Fruit fly (Drosophila melanogaster) whole organism, wandering third instar larva: Measurements from ENCODE around the gene CG31548.

Experiments used
- CG32264 ChIP-seq: fragments of 200-800 bp; sonication (Bioruptor generic); optimal IDR thresholded peaks from 2 replicates; lab custom pipeline; 2016; ENCODE audit warnings: missing biosample characterization, missing genetic modification characterization
- CG9705 ChIP-seq: fragments of 200-800 bp; sonication (Bioruptor generic); optimal IDR thresholded peaks from 2 replicates; lab custom pipeline; 2018; ENCODE audit warnings: missing biosample characterization, mild to moderate bottlenecking, missing genetic modification characterization
- CrebA ChIP-seq: fragments of 200-800 bp; sonication (Bioruptor generic); optimal IDR thresholded peaks from 2 replicates; lab custom pipeline; 2016; ENCODE audit warnings: missing biosample characterization, mild to moderate bottlenecking, missing genetic modification characterization, borderline replicate concordance
- Dfd ChIP-seq: fragments of >200 bp; optimal IDR thresholded peaks from 2 replicates; lab custom pipeline; 2017; ENCODE audit warnings: missing biosample characterization, missing genetic modification characterization
- GATAd ChIP-seq: sonication (Bioruptor generic); optimal IDR thresholded peaks from 2 replicates; lab custom pipeline; 2016; ENCODE audit warnings: missing biosample characterization, missing genetic modification characterization
- HLH106 ChIP-seq: fragments of 200-800 bp; optimal IDR thresholded peaks from 3 replicates; lab custom pipeline; 2019; ENCODE audit warnings: missing biosample characterization, mild to moderate bottlenecking, missing genetic modification characterization, moderate library complexity
- Hnf4 ChIP-seq: fragments of 200-800 bp; sonication (Bioruptor generic); optimal IDR thresholded peaks from 2 replicates; lab custom pipeline; 2016; ENCODE audit warnings: missing biosample characterization, mild to moderate bottlenecking, missing genetic modification characterization
- Hr78 ChIP-seq: fragments of >200 bp; optimal IDR thresholded peaks from 2 replicates; lab custom pipeline; 2017; ENCODE audit warnings: missing biosample characterization, missing genetic modification characterization
- Hr83 ChIP-seq: fragments of 200-300 bp; sonication (Bioruptor generic); optimal IDR thresholded peaks from 2 replicates; lab custom pipeline; 2016; ENCODE audit warnings: missing biosample characterization, mild to moderate bottlenecking, missing genetic modification characterization, moderate library complexity; ENCODE audit not compliant: poor library complexity, severe bottlenecking
- Jra ChIP-seq: sonication (Bioruptor generic); optimal IDR thresholded peaks from 2 replicates; lab custom pipeline; 2016; ENCODE audit warnings: missing biosample characterization, missing genetic modification characterization
- Mio ChIP-seq: sonication (Bioruptor generic); optimal IDR thresholded peaks from 2 replicates; lab custom pipeline; 2016; ENCODE audit warnings: missing biosample characterization, missing genetic modification characterization
- Myc ChIP-seq: fragments of >200 bp; optimal IDR thresholded peaks from 2 replicates; lab custom pipeline; 2017
- N ChIP-seq: fragments of >200 bp; optimal IDR thresholded peaks from 2 replicates; lab custom pipeline; 2018; ENCODE audit warnings: missing biosample characterization, missing external identifiers, missing genetic modification characterization
- OdsH ChIP-seq: fragments of 200-800 bp; sonication (Bioruptor generic); optimal IDR thresholded peaks from 2 replicates; lab custom pipeline; 2016; ENCODE audit warnings: missing biosample characterization, mild to moderate bottlenecking, missing genetic modification characterization
- Rel ChIP-seq, 2 experiments: fragments of 200-800 bp; sonication (Bioruptor generic) in 1 of 2; optimal IDR thresholded peaks; 2 replicates in 1 of 2; 3 replicates in 1 of 2; lab custom pipeline; 2016 to 2019; ENCODE audit warnings: mild to moderate bottlenecking in 2 of 2, missing biosample characterization in 2 of 2, missing genetic modification characterization in 2 of 2, moderate library complexity in 1 of 2
- Sp1 ChIP-seq: fragments of 200-800 bp; sonication (Bioruptor generic); optimal IDR thresholded peaks from 3 replicates; lab custom pipeline; 2019; ENCODE audit warnings: missing biosample characterization, mild to moderate bottlenecking, missing genetic modification characterization, moderate library complexity
- br ChIP-seq: fragments of 200-800 bp; sonication (Bioruptor generic); optimal IDR thresholded peaks from 2 replicates; lab custom pipeline; 2016; ENCODE audit warnings: missing biosample characterization, missing genetic modification characterization
- brk ChIP-seq: fragments of 200-800 bp; sonication (Bioruptor generic); optimal IDR thresholded peaks from 2 replicates; lab custom pipeline; 2016; ENCODE audit warnings: missing biosample characterization, mild to moderate bottlenecking, missing genetic modification characterization
- dl ChIP-seq, 2 experiments: fragments of 175-275, 200-275 bp in 1 of 2; fragments of 200-275 bp in 1 of 2; sonication (Bioruptor generic); optimal IDR thresholded peaks; lab custom pipeline; 2018; ENCODE audit warnings: mild to moderate bottlenecking in 2 of 2, missing biosample characterization in 2 of 2, missing genetic modification characterization in 2 of 2, moderate library complexity in 2 of 2; ENCODE audit not compliant: partially characterized antibody in 2 of 2, insufficient read depth in 1 of 2
- dmrt93B ChIP-seq: fragments of 200-800 bp; sonication (Bioruptor generic); optimal IDR thresholded peaks from 2 replicates; lab custom pipeline; 2018; ENCODE audit warnings: missing biosample characterization, mild to moderate bottlenecking, missing genetic modification characterization
- dsf ChIP-seq: sonication (Bioruptor generic); optimal IDR thresholded peaks from 2 replicates; lab custom pipeline; 2016; ENCODE audit warnings: missing biosample characterization, missing genetic modification characterization, borderline replicate concordance
- ey ChIP-seq: fragments of 200-800 bp; sonication (Bioruptor generic); optimal IDR thresholded peaks from 2 replicates; lab custom pipeline; 2016; ENCODE audit warnings: missing biosample characterization, missing genetic modification characterization
- foxo ChIP-seq, 2 experiments: fragments of 200-800 bp; sonication (Bioruptor generic); optimal IDR thresholded peaks; 2 replicates in 1 of 2; 3 replicates in 1 of 2; lab custom pipeline; 2016 to 2017; ENCODE audit warnings: missing biosample characterization in 2 of 2, missing genetic modification characterization in 2 of 2
- fru ChIP-seq: fragments of 200-800 bp; sonication (Bioruptor generic); optimal IDR thresholded peaks from 3 replicates; lab custom pipeline; 2016; ENCODE audit warnings: missing biosample characterization, mild to moderate bottlenecking, missing genetic modification characterization
- h ChIP-seq: fragments of 200-800 bp; sonication (Bioruptor generic); optimal IDR thresholded peaks from 3 replicates; lab custom pipeline; 2016; ENCODE audit warnings: missing biosample characterization, mild to moderate bottlenecking, missing genetic modification characterization
- jim ChIP-seq: fragments of 175-275, 200-325 bp; sonication (Bioruptor generic); optimal IDR thresholded peaks from 2 replicates; lab custom pipeline; 2016; ENCODE audit warnings: missing biosample characterization, mild to moderate bottlenecking, missing genetic modification characterization
- lola ChIP-seq: fragments of >200 bp; optimal IDR thresholded peaks from 2 replicates; lab custom pipeline; 2017; ENCODE audit warnings: missing biosample characterization, missing genetic modification characterization
- pan ChIP-seq: fragments of >200 bp; optimal IDR thresholded peaks from 2 replicates; lab custom pipeline; 2017
- psq ChIP-seq: fragments of 200-800 bp; sonication (Bioruptor generic); optimal IDR thresholded peaks from 3 replicates; lab custom pipeline; 2017; ENCODE audit warnings: missing biosample characterization, mild to moderate bottlenecking, missing genetic modification characterization, moderate library complexity
- rgr ChIP-seq: fragments of 200-800 bp; sonication (Bioruptor generic); optimal IDR thresholded peaks from 3 replicates; lab custom pipeline; 2016; ENCODE audit warnings: missing biosample characterization, mild to moderate bottlenecking, missing genetic modification characterization
- sage ChIP-seq: fragments of 200-800 bp; sonication (Bioruptor generic); optimal IDR thresholded peaks from 2 replicates; lab custom pipeline; 2016; ENCODE audit warnings: missing biosample characterization, mild to moderate bottlenecking, missing genetic modification characterization
- tai ChIP-seq: sonication (Bioruptor generic); optimal IDR thresholded peaks from 2 replicates; lab custom pipeline; 2016; ENCODE audit warnings: missing biosample characterization, missing genetic modification characterization
- usp ChIP-seq: fragments of >200 bp; optimal IDR thresholded peaks from 2 replicates; lab custom pipeline; 2017; ENCODE audit warnings: missing biosample characterization, missing genetic modification characterization
- woc ChIP-seq: sonication (Bioruptor generic); optimal IDR thresholded peaks from 2 replicates; lab custom pipeline; 2016; ENCODE audit warnings: missing biosample characterization, mild to moderate bottlenecking, missing genetic modification characterization

The CG31548 gene

dm6 chr3R:5671265-5671663 is 34.6 kb upstream of the CG31548 start:
- TF ChIP-seq sage (GFP tag; lab: Kevin White, UChicago) (no peak), Hr83 (GFP tag; lab: Kevin White, UChicago) (peak; percentile 40)
- TF ChIP-seq, all 38 proteins: peak for 1

dm6 chr3R:5670660-5671264 is 34.1 kb upstream of the CG31548 start:
- TF ChIP-seq dl (GFP tag; optimal IDR thresholded peaks at IDR 0.05; lab: Kevin White, UChicago; ENCODE audit: insufficient read depth in 1 of 2, partially characterized antibody in 2 of 2) (no peak), Rel (GFP tag; optimal IDR thresholded peaks at IDR 0.05; lab: Kevin White, UChicago) (no peak), Rel (tag; optimal IDR thresholded peaks at IDR 0.05; lab: Kevin White, UChicago) (no peak), HLH106 (tag; lab: Kevin White, UChicago) (no peak), woc (GFP tag; lab: Kevin White, UChicago) (no peak), usp (GFP tag; lab: Kevin White, UChicago) (no peak), br (GFP tag; lab: Kevin White, UChicago) (no peak), Sp1 (GFP tag; lab: Kevin White, UChicago) (no peak), h (GFP tag; lab: Kevin White, UChicago) (no peak), jim (GFP tag; lab: Kevin White, UChicago) (peak; percentile 46), OdsH (no peak), rgr (peak; percentile 4), brk (GFP tag; lab: Kevin White, UChicago) (peak; percentile 12), tai (no peak), pan (lab: Kevin White, UChicago) (no peak), sage (GFP tag; lab: Kevin White, UChicago) (no peak), dmrt93B (GFP tag; lab: Kevin White, UChicago) (no peak), ey (no peak), foxo (GFP tag; optimal IDR thresholded peaks at IDR 0.05; lab: Kevin White, UChicago) (peak in 1 of 2 experiments; percentile 8), GATAd (GFP tag; lab: Kevin White, UChicago) (no peak), Dfd (GFP tag; lab: Kevin White, UChicago) (no peak), psq (GFP tag; lab: Kevin White, UChicago) (peak; percentile 85), Hr83 (GFP tag; lab: Kevin White, UChicago) (no peak), Myc (no peak), Hnf4 (GFP tag; lab: Kevin White, UChicago) (peak; percentile 36), fru (GFP tag; lab: Kevin White, UChicago) (peak; percentile 11), Mio (GFP tag; lab: Kevin White, UChicago) (peak; percentile 6), Jra (GFP tag; lab: Kevin White, UChicago) (peak; percentile 17), CrebA (GFP tag; lab: Kevin White, UChicago) (no peak)

- TF ChIP-seq br (GFP tag; lab: Kevin White, UChicago), result no peak
- TF ChIP-seq psq (GFP tag; lab: Kevin White, UChicago), result peak; percentile 60
- TF ChIP-seq, all 38 proteins: peak for 1
Observed at dm6 chr3R:5669740-5670659, 33.3 kb upstream of the CG31548 start.

dm6 chr3R:5668928-5669739 is 32.5 kb upstream of the CG31548 start, which contains the start of the genes Xe7 and Atg17:
Gene Xe7 (minus strand): TSS chr3R:5669334.
Gene Atg17 (plus strand): TSS chr3R:5669713.
- TF ChIP-seq tai, result no peak
- TF ChIP-seq lola (GFP tag; lab: Kevin White, UChicago), result no peak
- TF ChIP-seq psq (GFP tag; lab: Kevin White, UChicago), result peak; percentile 81
- peak; percentile 19 to 94 for TF ChIP-seq foxo (GFP tag; optimal IDR thresholded peaks at IDR 0.05; lab: Kevin White, UChicago)
- TF ChIP-seq Hr78 (GFP tag; lab: Kevin White, UChicago), result no peak
- TF ChIP-seq Rel (GFP tag; optimal IDR thresholded peaks at IDR 0.05; lab: Kevin White, UChicago), result no peak
- TF ChIP-seq Rel (tag; optimal IDR thresholded peaks at IDR 0.05; lab: Kevin White, UChicago), result peak; percentile 61
- TF ChIP-seq GATAd (GFP tag; lab: Kevin White, UChicago), result peak; percentile 85
- TF ChIP-seq Jra (GFP tag; lab: Kevin White, UChicago), result peak; percentile 66
- peak; percentile 45 for TF ChIP-seq CG32264
- TF ChIP-seq dsf (GFP tag; lab: Kevin White, UChicago), result peak; percentile 85
- TF ChIP-seq br (GFP tag; lab: Kevin White, UChicago), result peak; percentile 87
- TF ChIP-seq HLH106 (tag; lab: Kevin White, UChicago), result peak; percentile 95
- peak; percentile 68 for TF ChIP-seq woc (GFP tag; lab: Kevin White, UChicago)
- TF ChIP-seq ey, result peak; percentile 92
- TF ChIP-seq dl (GFP tag; optimal IDR thresholded peaks at IDR 0.05; lab: Kevin White, UChicago; ENCODE audit: insufficient read depth in 1 of 2, partially characterized antibody in 2 of 2), result no peak
- no peak for TF ChIP-seq jim (GFP tag; lab: Kevin White, UChicago)
- peak; percentile 91 for TF ChIP-seq rgr
- TF ChIP-seq CG9705 (GFP tag; lab: Kevin White, UChicago), result peak; percentile 91
- TF ChIP-seq Sp1 (GFP tag; lab: Kevin White, UChicago), result peak; percentile 88
- peak; percentile 90 for TF ChIP-seq h (GFP tag; lab: Kevin White, UChicago)
- TF ChIP-seq Mio (GFP tag; lab: Kevin White, UChicago), result no peak
- peak; percentile 31 for TF ChIP-seq Hr83 (GFP tag; lab: Kevin White, UChicago)
- TF ChIP-seq Dfd (GFP tag; lab: Kevin White, UChicago), result peak; percentile 18
- no peak for TF ChIP-seq N (GFP tag; lab: Kevin White, UChicago)
- TF ChIP-seq CrebA (GFP tag; lab: Kevin White, UChicago), result no peak
- TF ChIP-seq usp (GFP tag; lab: Kevin White, UChicago), result no peak
- TF ChIP-seq dmrt93B (GFP tag; lab: Kevin White, UChicago), result peak; percentile 87
- peak; percentile 9 for TF ChIP-seq Myc
